Worm (Caenorhabditis elegans): ENCODE measurements around the gene cyp-13A2.
A peak's percentile ranks its signal among the peaks of the same experiment; 100 is the strongest.

The cyp-13A2 gene

DNA sequence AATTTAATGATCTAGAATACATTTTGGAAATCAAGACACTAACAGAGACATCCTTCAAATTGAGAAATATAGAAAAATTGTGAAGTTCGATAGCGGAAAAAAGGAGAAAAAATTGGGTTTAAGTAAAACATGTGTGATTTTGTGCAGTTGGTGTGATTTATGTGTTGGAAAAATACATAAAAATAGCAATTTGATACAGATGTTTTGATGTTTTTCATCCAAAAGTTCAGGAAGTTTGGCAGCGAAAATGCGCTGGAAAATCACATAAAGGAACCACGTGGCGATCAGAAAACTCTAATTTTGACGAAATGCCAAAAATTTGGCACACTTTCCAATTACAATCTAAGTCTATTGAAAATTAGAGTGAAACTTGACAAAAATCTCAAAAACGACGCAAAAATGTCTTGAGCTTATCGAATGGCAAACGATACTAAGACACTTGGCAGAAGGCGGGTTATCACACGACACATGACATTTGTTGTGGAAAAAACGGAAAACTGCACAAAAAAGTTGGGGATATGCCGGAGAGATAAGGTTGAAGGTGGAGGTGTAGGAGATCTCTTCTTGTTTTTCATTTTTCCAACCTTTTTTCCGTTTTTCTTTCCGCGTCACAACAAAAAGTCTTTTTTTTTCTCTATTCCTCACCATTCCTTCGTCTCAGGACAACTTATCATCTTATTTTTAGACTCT, 13.4 kb downstream of the cyp-13A2 start, which contains the start of gene ZK1321.4:
TSS of gene ZK1321.4 (minus strand) at position 51 of the 690 bp plus-strand sequence.
- TF ChIP-seq daf-12 (tag; optimal IDR thresholded peaks at IDR 0.05) (no peak), nfya-1 (tag; optimal IDR thresholded peaks at IDR 0.05; ENCODE audit: insufficient read depth) (peak; percentile 22), elt-1 (tag; optimal IDR thresholded peaks at IDR 0.05) (no peak), R02D3.7 (tag; optimal IDR thresholded peaks at IDR 0.05) (no peak), ZK546.5 (tag; optimal IDR thresholded peaks at IDR 0.05) (no peak), snpc-4 (tag; optimal IDR thresholded peaks at IDR 0.05) (no peak), tbx-2 (tag; optimal IDR thresholded peaks at IDR 0.05) (no peak), fos-1 (tag; optimal IDR thresholded peaks at IDR 0.05) (no peak), lsy-12 (tag; optimal IDR thresholded peaks at IDR 0.05) (no peak)

DNA sequence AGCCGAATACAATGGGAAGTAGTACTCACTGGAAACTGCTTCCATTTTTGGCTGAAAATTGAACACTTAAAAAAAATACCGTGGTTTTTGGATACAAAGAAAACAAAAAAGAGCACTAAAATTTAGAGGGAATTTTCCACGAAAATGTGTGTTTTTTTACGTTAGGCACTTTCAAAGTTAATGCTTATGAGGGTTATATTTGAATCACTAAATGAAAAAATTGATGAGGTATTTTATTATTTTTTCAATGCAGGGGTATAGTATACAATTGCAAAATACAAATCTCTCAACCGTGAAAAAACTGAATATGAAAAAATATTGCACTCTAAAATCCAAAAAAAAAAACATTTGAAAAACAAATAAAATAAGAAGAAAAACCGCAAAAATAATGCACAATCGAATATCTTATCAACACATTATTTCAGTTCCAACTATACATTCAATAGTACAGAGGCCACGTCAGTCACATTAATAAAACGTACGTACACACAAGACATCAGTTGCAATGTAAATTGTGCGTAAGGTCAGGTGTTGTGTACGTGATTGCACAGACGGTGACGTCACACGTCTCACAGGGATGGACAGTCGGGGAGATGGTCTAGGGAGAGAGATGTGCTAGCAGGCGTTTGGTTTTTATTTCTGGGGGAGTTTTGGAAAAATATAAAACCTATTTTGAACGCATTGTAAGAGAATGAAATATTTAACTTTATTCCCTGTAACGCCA, 17.5 kb downstream of the cyp-13A2 start, which contains the start of gene aqp-10:
TSS of gene aqp-10 (minus strand) at position 51 of the 724 bp plus-strand sequence.
- no peak for TF ChIP-seq elt-1 (tag; optimal IDR thresholded peaks at IDR 0.05)
- TF ChIP-seq nhr-23 (tag; optimal IDR thresholded peaks at IDR 0.05): peak; percentile 12
- TF ChIP-seq fkh-2 (tag; optimal IDR thresholded peaks at IDR 0.05): no peak
- no peak for TF ChIP-seq nhr-76 (tag; optimal IDR thresholded peaks at IDR 0.05)
- TF ChIP-seq ama-1 (optimal IDR thresholded peaks at IDR 0.05): no peak
- no peak for TF ChIP-seq skn-1 (tag; optimal IDR thresholded peaks at IDR 0.05)
- no peak for TF ChIP-seq nhr-28 (tag; optimal IDR thresholded peaks at IDR 0.05)
- TF ChIP-seq nhr-67 (tag; optimal IDR thresholded peaks at IDR 0.05): no peak
- no peak for TF ChIP-seq ceh-82 (tag; optimal IDR thresholded peaks at IDR 0.05)
- no peak for TF ChIP-seq ztf-4 (tag; optimal IDR thresholded peaks at IDR 0.05)
- TF ChIP-seq mdl-1 (tag; optimal IDR thresholded peaks at IDR 0.05): no peak
- no peak for TF ChIP-seq ZK546.5 (tag; optimal IDR thresholded peaks at IDR 0.05)
- TF ChIP-seq pha-4 (tag; optimal IDR thresholded peaks at IDR 0.05): peak; percentile 66
- no peak for TF ChIP-seq zag-1 (tag; optimal IDR thresholded peaks at IDR 0.05)
- TF ChIP-seq nfya-1 (tag; optimal IDR thresholded peaks at IDR 0.05; ENCODE audit: insufficient read depth): peak; percentile 86
- TF ChIP-seq egl-5 (tag; optimal IDR thresholded peaks at IDR 0.05): no peak
- no peak for TF ChIP-seq nhr-11 (tag; optimal IDR thresholded peaks at IDR 0.05)
- no peak for TF ChIP-seq unc-62 (GFP tag; optimal IDR thresholded peaks at IDR 0.05)
- TF ChIP-seq hmg-11 (tag; optimal IDR thresholded peaks at IDR 0.05): peak; percentile 73
- TF ChIP-seq R02D3.7 (tag; optimal IDR thresholded peaks at IDR 0.05): peak; percentile 13
- no peak for TF ChIP-seq fos-1 (tag; optimal IDR thresholded peaks at IDR 0.05)
- peak; percentile 78 for TF ChIP-seq pqm-1 (tag; optimal IDR thresholded peaks at IDR 0.05)
- TF ChIP-seq egl-27 (tag; optimal IDR thresholded peaks at IDR 0.05): no peak
- no peak for TF ChIP-seq sea-2 (GFP tag; optimal IDR thresholded peaks at IDR 0.05)
- TF ChIP-seq lsy-12 (tag; optimal IDR thresholded peaks at IDR 0.05): no peak
- TF ChIP-seq aly-2 (tag; optimal IDR thresholded peaks at IDR 0.05): no peak
- TF ChIP-seq ceh-28 (tag; optimal IDR thresholded peaks at IDR 0.05): peak; percentile 20
- peak; percentile 36 for TF ChIP-seq snpc-4 (tag; optimal IDR thresholded peaks at IDR 0.05)
- TF ChIP-seq nhr-77 (tag; optimal IDR thresholded peaks at IDR 0.05): no peak
- TF ChIP-seq elt-2 (tag; optimal IDR thresholded peaks at IDR 0.05): peak; percentile 76
- peak; percentile 30 for TF ChIP-seq nhr-43 (tag; optimal IDR thresholded peaks at IDR 0.05; ENCODE audit: poor library complexity, severe bottlenecking)
- TF ChIP-seq lin-15B (tag; optimal IDR thresholded peaks at IDR 0.05): no peak
- TF ChIP-seq ztf-11 (tag; optimal IDR thresholded peaks at IDR 0.05): no peak
- no peak for TF ChIP-seq nhr-237 (tag; optimal IDR thresholded peaks at IDR 0.05)
- no peak for TF ChIP-seq elt-3 (tag; optimal IDR thresholded peaks at IDR 0.05)
- no peak for TF ChIP-seq tbx-2 (tag; optimal IDR thresholded peaks at IDR 0.05)
- no peak for TF ChIP-seq ceh-16 (tag; optimal IDR thresholded peaks at IDR 0.05)
- TF ChIP-seq nhr-12 (tag; optimal IDR thresholded peaks at IDR 0.05): no peak
- no peak for TF ChIP-seq unc-39 (tag; optimal IDR thresholded peaks at IDR 0.05)

Measured in whole organism, L3 larva.